Worm (Caenorhabditis elegans) whole organism, young adult: ENCODE results near the gene F36H9.1.

Experiments used
- Y79H2A.3 ChIP-seq: fragments of 200-800 bp; sonication (Bioruptor generic); conservative IDR thresholded peaks from 2 replicates; pipeline ENCODE4 v1.3.6; 2022; ENCODE audit warnings: missing genetic modification reagents, missing genetic modification characterization, missing compliant biosample characterization
- ZK185.1 ChIP-seq: sonication (generic microtip); optimal IDR thresholded peaks from 2 replicates; lab custom pipeline; 2016; ENCODE audit warnings: mild to moderate bottlenecking, missing genetic modification characterization, missing compliant biosample characterization; ENCODE audit not compliant: poor library complexity, severe bottlenecking
- dox-1 ChIP-seq: fragments of 200-800 bp; sonication (Bioruptor generic); IDR thresholded peaks from 2 replicates; pipeline ENCODE4 v1.3.6; 2022; ENCODE audit warnings: missing genetic modification reagents, missing genetic modification characterization, missing compliant biosample characterization
- dpl-1 ChIP-seq: fragments of 150-350 bp; optimal IDR thresholded peaks from 2 replicates; lab custom pipeline; 2014; ENCODE audit warnings: missing biosample characterization, missing genetic modification reagents, missing genetic modification characterization
- hrde-1 ChIP-seq: sonication (generic microtip); optimal IDR thresholded peaks from 2 replicates; lab custom pipeline; 2016; ENCODE audit warnings: missing genetic modification characterization, mild to moderate bottlenecking, missing compliant biosample characterization, moderate library complexity, missing genotype, missing genetic modification reagents, borderline replicate concordance
- mes-4 ChIP-seq: sonication (generic microtip); optimal IDR thresholded peaks from 2 replicates; lab custom pipeline; 2016; ENCODE audit warnings: missing genotype, missing genetic modification characterization, missing compliant biosample characterization
- rec-8 ChIP-seq, 2 experiments: sonication (generic microtip); optimal IDR thresholded peaks; 2 replicates each; lab custom pipeline; 2016; ENCODE audit warnings: mild to moderate bottlenecking in 2 of 2, missing genetic modification characterization in 2 of 2, missing genetic modification reagents in 2 of 2, missing genotype in 2 of 2, missing biosample characterization in 1 of 2, missing compliant biosample characterization in 1 of 2, moderate library complexity in 1 of 2
- sptf-2 ChIP-seq: fragments of 200-800 bp; sonication (Bioruptor generic); optimal IDR thresholded peaks from 2 replicates; lab custom pipeline; 2018; ENCODE audit warnings: mild to moderate bottlenecking, missing genetic modification characterization, missing compliant biosample characterization

ce11 chrV:1807160-1807559, 12.8 kb downstream of the F36H9.1 start, which contains the start of gene srt-42:
- TF ChIP-seq ZK185.1 (tag; lab: Kevin White, UChicago) (no peak), sptf-2 (GFP tag; lab: Kevin White, UChicago) (no peak), hrde-1 (no peak), dpl-1 (GFP tag; lab: Kevin White, UChicago) (no peak), Y79H2A.3 (no peak), dox-1 (no peak), mes-4 (tag; lab: Kevin White, UChicago) (no peak), rec-8 (tag; optimal IDR thresholded peaks at IDR 0.05; lab: Kevin White, UChicago) (no peak)
